Fruit fly (Drosophila melanogaster) whole organism, embryonic: ENCODE results near the gene CG3841.

ENCODE experiments used
- BtbVII ChIP-seq: fragments of 200-800 bp; sonication (Bioruptor generic); optimal IDR thresholded peaks from 3 replicates; lab custom pipeline; 2017; ENCODE audit warnings: missing biosample characterization, mild to moderate bottlenecking, missing genetic modification characterization
- CG10274 ChIP-seq: fragments of 200-800 bp; sonication (Bioruptor generic); optimal IDR thresholded peaks from 3 replicates; lab custom pipeline; 2017; ENCODE audit warnings: missing biosample characterization, mild to moderate bottlenecking, missing genetic modification characterization
- CG11504 ChIP-seq: fragments of 200-800 bp; sonication (Bioruptor generic); optimal IDR thresholded peaks from 3 replicates; lab custom pipeline; 2019; ENCODE audit warnings: missing biosample characterization, mild to moderate bottlenecking, missing genetic modification characterization, moderate library complexity
- CG12942 ChIP-seq: fragments of 200-800 bp; sonication (Bioruptor generic); optimal IDR thresholded peaks from 3 replicates; lab custom pipeline; 2016; ENCODE audit warnings: missing biosample characterization, missing genetic modification characterization
- CG13424 ChIP-seq: fragments of 200-800 bp; sonication (Bioruptor generic); optimal IDR thresholded peaks from 2 replicates; lab custom pipeline; 2019; ENCODE audit warnings: missing biosample characterization, mild to moderate bottlenecking, missing genetic modification characterization, moderate library complexity
- CG14050 ChIP-seq: fragments of 200-800 bp; sonication (Bioruptor generic); IDR thresholded peaks from 3 replicates; pipeline ENCODE4 v1.3.6; 2022; ENCODE audit warnings: missing biosample characterization, missing genetic modification characterization
- CG14965 ChIP-seq: fragments of 200-800 bp; sonication (Bioruptor generic); optimal IDR thresholded peaks from 2 replicates; lab custom pipeline; 2016; ENCODE audit warnings: missing biosample characterization, missing genetic modification characterization, borderline replicate concordance
- CG1602 ChIP-seq: fragments of 200-800 bp; sonication (Bioruptor generic); optimal IDR thresholded peaks from 3 replicates; lab custom pipeline; 2016; ENCODE audit warnings: missing biosample characterization, missing genetic modification characterization
- CG16779 ChIP-seq: fragments of 200-800 bp; sonication (Bioruptor generic); IDR thresholded peaks from 2 replicates; pipeline ENCODE4 v1.3.6; 2022; ENCODE audit warnings: missing biosample characterization, missing genetic modification characterization
- CG17328 ChIP-seq: fragments of 200-800 bp; sonication (Bioruptor generic); IDR thresholded peaks from 2 replicates; pipeline ENCODE4 v1.3.6; 2022; ENCODE audit warnings: missing biosample characterization, missing genetic modification characterization
- CG17802 ChIP-seq: fragments of 200-800 bp; sonication (Bioruptor generic); optimal IDR thresholded peaks from 2 replicates; lab custom pipeline; 2018; ENCODE audit warnings: missing biosample characterization, mild to moderate bottlenecking, missing genetic modification characterization, moderate library complexity
- CG18764 ChIP-seq: fragments of 200-800 bp; sonication (Bioruptor generic); optimal IDR thresholded peaks from 3 replicates; lab custom pipeline; 2016; ENCODE audit warnings: missing biosample characterization, missing genetic modification characterization
- CG33557 ChIP-seq: fragments of 200-800 bp; sonication (Bioruptor generic); optimal IDR thresholded peaks from 2 replicates; lab custom pipeline; 2019; ENCODE audit warnings: missing biosample characterization, mild to moderate bottlenecking, missing genetic modification characterization, moderate library complexity
- CG34422 ChIP-seq: fragments of 200-800 bp; sonication (Bioruptor generic); IDR thresholded peaks from 3 replicates; pipeline ENCODE4 v1.3.6; 2022; ENCODE audit warnings: missing biosample characterization, missing genetic modification characterization
- CG3726 ChIP-seq: fragments of 200-800 bp; sonication (Bioruptor generic); IDR thresholded peaks from 3 replicates; pipeline ENCODE4, ENCODE4 v1.3.6; 2022; ENCODE audit warnings: missing biosample characterization, missing genetic modification characterization
- CG4617 ChIP-seq: fragments of 200-800 bp; sonication (Bioruptor generic); optimal IDR thresholded peaks from 3 replicates; lab custom pipeline; 2016; ENCODE audit warnings: missing biosample characterization, missing genetic modification characterization, borderline replicate concordance
- CG4854 ChIP-seq: fragments of 200-800 bp; sonication (Bioruptor generic); optimal IDR thresholded peaks from 2 replicates; lab custom pipeline; 2016; ENCODE audit warnings: missing biosample characterization, missing genetic modification characterization, inconsistent platforms
- CG6654 ChIP-seq: fragments of 200-800 bp; sonication (Bioruptor generic); optimal IDR thresholded peaks from 2 replicates; lab custom pipeline; 2017; ENCODE audit warnings: missing biosample characterization, mild to moderate bottlenecking, missing genetic modification characterization
- CG8359 ChIP-seq: fragments of 200-800 bp; sonication (Bioruptor generic); optimal IDR thresholded peaks from 2 replicates; lab custom pipeline; 2017; ENCODE audit warnings: missing biosample characterization, mild to moderate bottlenecking, missing genetic modification characterization, borderline replicate concordance
- CG8478 ChIP-seq: fragments of >200 bp; optimal IDR thresholded peaks from 2 replicates; lab custom pipeline; 2018
- CG8944 ChIP-seq: fragments of 200-800 bp; sonication (Bioruptor generic); optimal IDR thresholded peaks from 3 replicates; lab custom pipeline; 2016; ENCODE audit warnings: missing biosample characterization, missing genetic modification characterization
- CG9215 ChIP-seq: fragments of 200-800 bp; sonication (Bioruptor generic); IDR thresholded peaks from 2 replicates; pipeline ENCODE4 v1.3.6; 2022; ENCODE audit warnings: missing biosample characterization, missing genetic modification characterization
- CG9609 ChIP-seq: fragments of 200-800 bp; sonication (Bioruptor generic); optimal IDR thresholded peaks from 3 replicates; lab custom pipeline; 2016; ENCODE audit warnings: missing biosample characterization, missing genetic modification characterization
- D ChIP-seq, 2 experiments: fragments of 200-800 bp in 1 of 2; fragments of >200 bp in 1 of 2; sonication (Bioruptor generic) in 1 of 2; optimal IDR thresholded peaks; 2 replicates in 1 of 2; 3 replicates in 1 of 2; lab custom pipeline; 2017; ENCODE audit warnings: mild to moderate bottlenecking in 1 of 2, missing biosample characterization in 1 of 2, missing genetic modification characterization in 1 of 2, missing genetic modification reagents in 1 of 2
- Dip3 ChIP-seq: fragments of 200-800 bp; sonication (Bioruptor generic); optimal IDR thresholded peaks from 3 replicates; lab custom pipeline; 2016; ENCODE audit warnings: missing biosample characterization, missing genetic modification characterization
- Dll ChIP-seq: fragments of 200-800 bp; sonication (Bioruptor generic); IDR thresholded peaks from 4 replicates; pipeline ENCODE4 v1.3.6; 2022; ENCODE audit warnings: missing biosample characterization, missing genetic modification characterization; ENCODE audit not compliant: partially characterized antibody
- Eip74EF ChIP-seq, 2 experiments: fragments of 200-800 bp in 1 of 2; fragments of >200 bp in 1 of 2; sonication (Bioruptor generic) in 1 of 2; optimal IDR thresholded peaks; 2 replicates each; lab custom pipeline; 2017 to 2019; ENCODE audit warnings: missing biosample characterization in 2 of 2, missing genetic modification characterization in 2 of 2, mild to moderate bottlenecking in 1 of 2, moderate library complexity in 1 of 2
- Fer3 ChIP-seq: fragments of 200-800 bp; sonication (Bioruptor generic); optimal IDR thresholded peaks from 2 replicates; lab custom pipeline; 2018; ENCODE audit warnings: missing biosample characterization, mild to moderate bottlenecking, missing genetic modification characterization, moderate library complexity
- Gsc ChIP-seq: fragments of 200-800 bp; sonication (Bioruptor generic); IDR thresholded peaks from 2 replicates; pipeline ENCODE4 v1.3.6; 2022; ENCODE audit warnings: missing biosample characterization, missing genetic modification characterization
- H2.0 ChIP-seq: fragments of 200-800 bp; sonication (Bioruptor generic); IDR thresholded peaks from 2 replicates; pipeline ENCODE4 v1.3.6; 2022; ENCODE audit warnings: missing biosample characterization, missing genetic modification characterization
- Ptx1 ChIP-seq: fragments of 200-800 bp; sonication (Bioruptor generic); IDR thresholded peaks from 2 replicates; pipeline ENCODE4 v1.3.6; 2022; ENCODE audit warnings: missing biosample characterization, missing genetic modification characterization
- Sox102F ChIP-seq: fragments of 200-800 bp; sonication (Bioruptor generic); optimal IDR thresholded peaks from 2 replicates; lab custom pipeline; 2018; ENCODE audit warnings: missing biosample characterization, mild to moderate bottlenecking, missing genetic modification characterization, moderate library complexity
- Sry-β ChIP-seq: fragments of 200-800 bp; sonication (Bioruptor generic); optimal IDR thresholded peaks from 2 replicates; lab custom pipeline; 2018; ENCODE audit warnings: missing biosample characterization, mild to moderate bottlenecking, missing genetic modification characterization, moderate library complexity
- Usf ChIP-seq: fragments of 200-800 bp; sonication (Bioruptor generic); optimal IDR thresholded peaks from 2 replicates; lab custom pipeline; 2017; ENCODE audit warnings: missing genotype, missing biosample characterization, missing genetic modification characterization
- ab ChIP-seq: fragments of 200-800 bp; sonication (Bioruptor generic); optimal IDR thresholded peaks from 2 replicates; lab custom pipeline; 2016; ENCODE audit warnings: missing biosample characterization, missing genetic modification characterization
- aop ChIP-seq: fragments of 200-800 bp; sonication (Bioruptor generic); IDR thresholded peaks from 2 replicates; pipeline ENCODE4 v1.3.6; 2022; ENCODE audit warnings: missing biosample characterization, missing genetic modification characterization
- ap ChIP-seq: fragments of 200-800 bp; sonication (Bioruptor generic); IDR thresholded peaks from 2 replicates; pipeline ENCODE4 v1.3.6; 2022; ENCODE audit warnings: missing biosample characterization, missing genetic modification characterization
- bcd ChIP-seq: fragments of 200-800 bp; sonication (Bioruptor generic); optimal IDR thresholded peaks from 2 replicates; lab custom pipeline; 2017; ENCODE audit warnings: missing biosample characterization, mild to moderate bottlenecking, missing genetic modification characterization
- dan ChIP-seq: fragments of 200-800 bp; sonication (Bioruptor generic); IDR thresholded peaks from 2 replicates; pipeline ENCODE4 v1.3.6; 2022; ENCODE audit warnings: missing biosample characterization, missing genetic modification characterization
- en ChIP-seq: fragments of 200-800 bp; sonication (Bioruptor generic); optimal IDR thresholded peaks from 2 replicates; lab custom pipeline; 2016; ENCODE audit warnings: missing biosample characterization, missing genetic modification characterization
- eyg ChIP-seq: fragments of 200-800 bp; sonication (Bioruptor generic); optimal IDR thresholded peaks from 3 replicates; lab custom pipeline; 2016; ENCODE audit warnings: missing biosample characterization, missing genetic modification characterization
- gem ChIP-seq: fragments of 200-800 bp; sonication (Bioruptor generic); optimal IDR thresholded peaks from 2 replicates; lab custom pipeline; 2019; ENCODE audit warnings: missing biosample characterization, mild to moderate bottlenecking, missing genetic modification characterization, moderate library complexity
- jing ChIP-seq: fragments of 200-800 bp; sonication (Bioruptor generic); optimal IDR thresholded peaks from 2 replicates; lab custom pipeline; 2018; ENCODE audit warnings: missing biosample characterization, mild to moderate bottlenecking, missing genetic modification characterization
- ken ChIP-seq: fragments of 200-800 bp; sonication (Bioruptor generic); IDR thresholded peaks from 3 replicates; pipeline ENCODE4 v1.3.6; 2022; ENCODE audit warnings: missing biosample characterization, missing genetic modification characterization
- knrl ChIP-seq: fragments of 200-800 bp; sonication (Bioruptor generic); IDR thresholded peaks from 3 replicates; pipeline ENCODE4 v1.3.6; 2022; ENCODE audit warnings: missing biosample characterization, missing genetic modification characterization; ENCODE audit not compliant: partially characterized antibody
- mam ChIP-seq: fragments of 200-800 bp; sonication (Bioruptor generic); optimal IDR thresholded peaks from 3 replicates; lab custom pipeline; 2016; ENCODE audit warnings: missing biosample characterization, missing genetic modification characterization
- pnt ChIP-seq: fragments of 200-800 bp; sonication (Bioruptor generic); optimal IDR thresholded peaks from 3 replicates; lab custom pipeline; 2016; ENCODE audit warnings: missing biosample characterization, missing genetic modification characterization
- schlank ChIP-seq: fragments of 200-800 bp; sonication (Bioruptor generic); optimal IDR thresholded peaks from 2 replicates; lab custom pipeline; 2018; ENCODE audit warnings: missing biosample characterization, mild to moderate bottlenecking, missing genetic modification characterization
- sens-2 ChIP-seq: fragments of 200-800 bp; sonication (Bioruptor generic); IDR thresholded peaks from 2 replicates; pipeline ENCODE4 v1.3.6; 2022; ENCODE audit warnings: missing biosample characterization, missing genetic modification characterization
- tna ChIP-seq: fragments of 200-800 bp; sonication (Bioruptor generic); IDR thresholded peaks from 2 replicates; pipeline ENCODE4 v1.3.6; 2022; ENCODE audit warnings: missing biosample characterization, missing genetic modification characterization; ENCODE audit not compliant: partially characterized antibody

Gene CG3841

dm6 chr2L:9576269-9576933 is 12.9 kb upstream of the CG3841 start, which contains the start of gene Mtpalpha (continued):
- TF ChIP-seq D (optimal IDR thresholded peaks at IDR 0.05; lab: Kevin White, UChicago) (no peak), D (GFP tag; optimal IDR thresholded peaks at IDR 0.05; lab: Kevin White, UChicago) (no peak), Ptx1 (peak; percentile 52), Usf (GFP tag; lab: Kevin White, UChicago) (no peak), H2.0 (no peak), CG18764 (GFP tag; lab: Kevin White, UChicago) (no peak), ab (no peak), CG4854 (GFP tag; lab: Kevin White, UChicago) (no peak), Gsc (GFP tag; lab: Robert Waterston, UW) (no peak), CG12942 (GFP tag; lab: Kevin White, UChicago) (no peak), eyg (GFP tag; lab: Kevin White, UChicago) (no peak), Dll (GFP tag; lab: Robert Waterston, UW) (no peak), mam (GFP tag; lab: Kevin White, UChicago) (peak; percentile 44), CG14965 (GFP tag; lab: Kevin White, UChicago) (no peak), Eip74EF (GFP tag; optimal IDR thresholded peaks at IDR 0.05; lab: Kevin White, UChicago) (peak in 1 of 2 experiments; percentile 4), sens-2 (GFP tag; lab: Robert Waterston, UW) (no peak), Sox102F (GFP tag; lab: Kevin White, UChicago) (peak; percentile 48), jing (no peak), CG17328 (no peak), aop (GFP tag; lab: Robert Waterston, UW) (no peak), CG16779 (GFP tag; lab: Robert Waterston, UW) (no peak), BtbVII (peak; percentile 23), bcd (GFP tag; lab: Kevin White, UChicago) (no peak), CG8944 (GFP tag; lab: Kevin White, UChicago) (peak; percentile 4), gem (tag; lab: Kevin White, UChicago) (no peak), CG8359 (no peak), dan (GFP tag; lab: Robert Waterston, UW) (no peak), CG10274 (GFP tag; lab: Kevin White, UChicago) (no peak), knrl (GFP tag; lab: Robert Waterston, UW) (peak; percentile 44; the same call in 1 of the 3 replicates), Dip3 (no peak), schlank (tag; lab: Kevin White, UChicago) (no peak), CG4617 (GFP tag; lab: Kevin White, UChicago) (peak; percentile 61), en (GFP tag; lab: Kevin White, UChicago) (no peak), CG9609 (GFP tag; lab: Kevin White, UChicago) (peak; percentile 13), Fer3 (tag; lab: Kevin White, UChicago) (peak; percentile 4), pnt (GFP tag; lab: Kevin White, UChicago) (peak; percentile 22), CG34422 (peak; percentile 76), CG33557 (no peak), CG17802 (tag; lab: Kevin White, UChicago) (no peak), ken (GFP tag; lab: Robert Waterston, UW) (peak; percentile 52; the same call in 2 of the 3 replicates), CG11504 (tag; lab: Kevin White, UChicago) (no peak), CG3726 (GFP tag; lab: Robert Waterston, UW) (no peak), CG13424 (tag; lab: Kevin White, UChicago) (peak; percentile 48), CG8478 (lab: Kevin White, UChicago) (no peak), CG9215 (no peak), CG1602 (GFP tag; lab: Kevin White, UChicago) (peak; percentile 28), CG14050 (GFP tag; lab: Robert Waterston, UW) (no peak), CG6654 (GFP tag; lab: Kevin White, UChicago) (no peak), ap (GFP tag; lab: Robert Waterston, UW) (no peak), tna (GFP tag; lab: Robert Waterston, UW) (no peak; the same call in 1 of the 2 replicates), Sry-β (GFP tag; lab: Kevin White, UChicago) (no peak)
